Worm (Caenorhabditis elegans) whole organism, L4 larva: ENCODE data around the gene T13H5.1.
A peak's percentile ranks its signal among the peaks of the same experiment; 100 is the strongest.

Experiments
- F49E8.2 ChIP-seq: sonication (generic microtip); optimal IDR thresholded peaks from 2 replicates; lab custom pipeline; 2016; ENCODE audit warnings: missing compliant biosample characterization, mild to moderate bottlenecking, missing genetic modification characterization, borderline replicate concordance
- R02D3.7 ChIP-seq: fragments of 150-350 bp; sonication (generic microtip); optimal IDR thresholded peaks from 3 replicates; lab custom pipeline; 2014; ENCODE audit warnings: missing biosample characterization, missing genetic modification characterization
- ZK337.2 ChIP-seq: fragments of 200-800 bp; sonication (Bioruptor generic); IDR thresholded peaks from 2 replicates; pipeline ENCODE4 v1.3.6; 2022; ENCODE audit warnings: missing genetic modification reagents, missing genetic modification characterization, missing compliant biosample characterization
- ZK546.5 ChIP-seq, 2 experiments: sonication (generic microtip); optimal IDR thresholded peaks; 2 replicates each; lab custom pipeline; 2017; ENCODE audit warnings: missing biosample characterization in 2 of 2, missing genetic modification characterization in 2 of 2
- ama-1 ChIP-seq: fragments of 150-350 bp; optimal IDR thresholded peaks from 2 replicates; lab custom pipeline; 2014; ENCODE audit warnings: inconsistent platforms, mixed read lengths
- egl-27 ChIP-seq: sonication (generic microtip); optimal IDR thresholded peaks from 3 replicates; lab custom pipeline; 2017; ENCODE audit warnings: missing biosample characterization, missing genetic modification reagents, missing genetic modification characterization
- fos-1 ChIP-seq: fragments of 150-350 bp; optimal IDR thresholded peaks from 2 replicates; lab custom pipeline; 2014; ENCODE audit warnings: missing biosample characterization, missing genetic modification characterization
- lin-13 ChIP-seq: fragments of 150-350 bp; optimal IDR thresholded peaks from 2 replicates; lab custom pipeline; 2014; ENCODE audit warnings: missing biosample characterization, missing genetic modification reagents, missing genetic modification characterization
- lin-39 ChIP-seq: fragments of 150-350 bp; optimal IDR thresholded peaks from 2 replicates; lab custom pipeline; 2014; ENCODE audit warnings: missing biosample characterization, missing genetic modification reagents, missing genetic modification characterization
- lsy-2 ChIP-seq, 2 experiments: fragments of 150-350 bp in 1 of 2; sonication (generic microtip) in 1 of 2; optimal IDR thresholded peaks; 2 replicates each; lab custom pipeline; 2014 to 2017; ENCODE audit warnings: missing biosample characterization in 2 of 2, missing genetic modification characterization in 2 of 2
- nhr-77 ChIP-seq: fragments of 150-350 bp; optimal IDR thresholded peaks from 2 replicates; lab custom pipeline; 2014; ENCODE audit warnings: missing biosample characterization, missing genetic modification characterization
- pqm-1 ChIP-seq: sonication (generic microtip); optimal IDR thresholded peaks from 2 replicates; lab custom pipeline; 2017; ENCODE audit warnings: missing biosample characterization, missing genetic modification characterization
- skn-1 ChIP-seq: fragments of 150-350 bp; optimal IDR thresholded peaks from 2 replicates; lab custom pipeline; 2014; ENCODE audit warnings: missing biosample characterization, missing genetic modification characterization
- ztf-11 ChIP-seq: fragments of 150-350 bp; optimal IDR thresholded peaks from 2 replicates; lab custom pipeline; 2014; ENCODE audit warnings: missing biosample characterization, missing genetic modification characterization

DNA sequence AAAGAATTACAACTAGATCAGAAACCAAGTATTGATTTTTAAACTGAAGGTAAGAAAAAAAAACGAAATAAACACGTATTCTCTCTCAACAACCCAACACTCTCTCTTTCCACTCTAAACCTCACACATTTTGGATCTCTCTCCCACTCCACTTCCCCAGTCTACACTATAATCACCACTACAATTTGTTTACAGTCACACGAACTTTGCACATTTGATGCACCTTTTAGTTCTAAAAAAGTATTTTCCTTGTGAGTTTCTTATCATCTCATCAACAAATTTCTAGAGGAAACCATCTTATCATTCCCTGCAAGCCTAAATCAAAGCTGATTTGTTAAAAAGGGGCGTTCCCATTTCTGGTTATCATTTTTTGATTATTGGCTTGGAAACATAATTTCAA lies 24.3 kb downstream of the T13H5.1 start:
- TF ChIP-seq pqm-1 (tag; lab: Kevin White, UChicago) = peak; percentile 56
- TF ChIP-seq skn-1 (tag; lab: Kevin White, UChicago) = no peak
- no peak for TF ChIP-seq egl-27 (tag; lab: Kevin White, UChicago)
- TF ChIP-seq ama-1 (lab: Kevin White, UChicago) = no peak
- no peak for TF ChIP-seq ztf-11
- peak; percentile 41 for TF ChIP-seq lin-13
- TF ChIP-seq lin-39 (tag; lab: Kevin White, UChicago) = no peak
- TF ChIP-seq ZK337.2 (GFP tag; lab: Robert Waterston, UW) = no peak
- TF ChIP-seq R02D3.7 (tag; lab: Kevin White, UChicago) = no peak
- TF ChIP-seq ZK546.5 (tag; optimal IDR thresholded peaks at IDR 0.05; lab: Kevin White, UChicago) = no peak
- no peak for TF ChIP-seq F49E8.2 (tag; lab: Kevin White, UChicago)
- no peak for TF ChIP-seq fos-1 (tag; lab: Kevin White, UChicago)
- peak in 1 of 2 experiments; percentile 51 for TF ChIP-seq lsy-2 (tag; optimal IDR thresholded peaks at IDR 0.05; lab: Kevin White, UChicago)
- TF ChIP-seq nhr-77 (tag; lab: Kevin White, UChicago) = peak; percentile 73
